Fruit fly (Drosophila melanogaster) whole organism, embryonic: ENCODE data around the gene Rift.

ENCODE experiments used
- CG10543 ChIP-seq: fragments of 200-800 bp; sonication (Bioruptor generic); optimal IDR thresholded peaks from 3 replicates; lab custom pipeline; 2017; ENCODE audit warnings: missing biosample characterization, mild to moderate bottlenecking, missing genetic modification characterization, moderate library complexity
- CG12155 ChIP-seq: fragments of 200-800 bp; sonication (Bioruptor generic); optimal IDR thresholded peaks from 3 replicates; lab custom pipeline; 2016; ENCODE audit warnings: missing biosample characterization, missing genetic modification characterization
- CG12659 ChIP-seq: fragments of 200-800 bp; sonication (Bioruptor generic); optimal IDR thresholded peaks from 3 replicates; lab custom pipeline; 2017; ENCODE audit warnings: mild to moderate bottlenecking, missing biosample characterization, missing genetic modification reagents, missing genetic modification characterization
- CG13287 ChIP-seq: fragments of 200-800 bp; sonication (Bioruptor generic); IDR thresholded peaks from 2 replicates; pipeline ENCODE4 v1.3.6; 2022; ENCODE audit warnings: missing biosample characterization, missing genetic modification characterization; ENCODE audit not compliant: partially characterized antibody
- CG13775 ChIP-seq: fragments of 200-800 bp; sonication (Bioruptor generic); optimal IDR thresholded peaks from 3 replicates; lab custom pipeline; 2017; ENCODE audit warnings: missing biosample characterization, mild to moderate bottlenecking, missing genetic modification characterization
- CG13894 ChIP-seq: fragments of 200-800 bp; sonication (Bioruptor generic); optimal IDR thresholded peaks from 3 replicates; lab custom pipeline; 2018; ENCODE audit warnings: missing biosample characterization, mild to moderate bottlenecking, missing genetic modification characterization, moderate library complexity
- CG14710 ChIP-seq: fragments of 200-800 bp; sonication (Bioruptor generic); optimal IDR thresholded peaks from 3 replicates; lab custom pipeline; 2019; ENCODE audit warnings: missing biosample characterization, mild to moderate bottlenecking, missing genetic modification characterization, moderate library complexity
- CG15479 ChIP-seq: fragments of 200-800 bp; sonication (Bioruptor generic); optimal IDR thresholded peaks from 3 replicates; lab custom pipeline; 2019; ENCODE audit warnings: missing biosample characterization, mild to moderate bottlenecking, missing genetic modification characterization, moderate library complexity
- CG16813 ChIP-seq: fragments of 200-800 bp; sonication (Bioruptor generic); IDR thresholded peaks from 3 replicates; pipeline ENCODE4 v1.3.6; 2022; ENCODE audit warnings: missing biosample characterization, missing genetic modification characterization; ENCODE audit not compliant: partially characterized antibody
- CG17328 ChIP-seq: fragments of 200-800 bp; sonication (Bioruptor generic); IDR thresholded peaks from 2 replicates; pipeline ENCODE4 v1.3.6; 2022; ENCODE audit warnings: missing biosample characterization, missing genetic modification characterization
- CG3407 ChIP-seq: fragments of 200-800 bp; sonication (Bioruptor generic); optimal IDR thresholded peaks from 2 replicates; lab custom pipeline; 2018; ENCODE audit warnings: missing biosample characterization, mild to moderate bottlenecking, missing genetic modification characterization
- Deaf1 ChIP-seq: fragments of 200-800 bp; optimal IDR thresholded peaks from 3 replicates; lab custom pipeline; 2019; ENCODE audit warnings: missing biosample characterization, mild to moderate bottlenecking, missing genetic modification characterization, moderate library complexity
- Dref ChIP-seq: fragments of 200-800 bp; sonication (Bioruptor generic); IDR thresholded peaks from 2 replicates; pipeline ENCODE4 v1.3.6; 2022; ENCODE audit warnings: missing biosample characterization, missing genetic modification characterization
- HLHmδ ChIP-seq: fragments of 200-800 bp; sonication (Bioruptor generic); optimal IDR thresholded peaks from 2 replicates; lab custom pipeline; 2018; ENCODE audit warnings: missing biosample characterization, mild to moderate bottlenecking, missing genetic modification characterization, moderate library complexity
- Hey ChIP-seq: fragments of 200-800 bp; sonication (Bioruptor generic); optimal IDR thresholded peaks from 3 replicates; lab custom pipeline; 2018; ENCODE audit warnings: missing biosample characterization, mild to moderate bottlenecking, missing genetic modification characterization
- Hsf ChIP-seq: fragments of 200-800 bp; sonication (Bioruptor generic); optimal IDR thresholded peaks from 3 replicates; lab custom pipeline; 2016; ENCODE audit warnings: missing biosample characterization, missing genetic modification characterization
- Med ChIP-seq: fragments of 200-800 bp; sonication (Bioruptor generic); peaks from one replicate; lab custom pipeline; 2016; ENCODE audit warnings: missing biosample characterization, missing genetic modification characterization, mild to moderate bottlenecking, inconsistent platforms, moderate library complexity
- Pdp1 ChIP-seq, 2 experiments: fragments of 200-800 bp; sonication (Bioruptor generic); optimal IDR thresholded peaks; 3 replicates each; lab custom pipeline; 2016; ENCODE audit warnings: missing biosample characterization in 2 of 2, missing genetic modification characterization in 2 of 2, mild to moderate bottlenecking in 1 of 2, moderate library complexity in 1 of 2
- Poxn ChIP-seq: fragments of 200-800 bp; sonication (Bioruptor generic); IDR thresholded peaks from 2 replicates; pipeline ENCODE4 v1.3.6; 2022; ENCODE audit warnings: missing biosample characterization, missing genetic modification characterization
- Rfx ChIP-seq: fragments of 200-800 bp; sonication (Bioruptor generic); IDR thresholded peaks from 2 replicates; pipeline ENCODE4 v1.3.6; 2022; ENCODE audit warnings: missing biosample characterization, missing genetic modification characterization
- ato ChIP-seq: fragments of 200-800 bp; sonication (Bioruptor generic); IDR thresholded peaks from 2 replicates; pipeline ENCODE4 v1.3.6; 2022; ENCODE audit warnings: missing biosample characterization, missing genetic modification characterization; ENCODE audit not compliant: partially characterized antibody
- bsh ChIP-seq, 2 experiments: fragments of 200-800 bp; sonication (Bioruptor generic); optimal IDR thresholded peaks; 2 replicates each; lab custom pipeline; 2017 to 2018; ENCODE audit warnings: mild to moderate bottlenecking in 2 of 2, missing biosample characterization in 2 of 2, missing genetic modification characterization in 2 of 2, moderate library complexity in 1 of 2
- corto ChIP-seq: fragments of 200-800 bp; sonication (Bioruptor generic); optimal IDR thresholded peaks from 2 replicates; lab custom pipeline; 2016; ENCODE audit warnings: missing biosample characterization, mild to moderate bottlenecking, missing genetic modification characterization, moderate library complexity
- cwo ChIP-seq: fragments of 200-800 bp; sonication (Bioruptor generic); optimal IDR thresholded peaks from 3 replicates; lab custom pipeline; 2017; ENCODE audit warnings: missing biosample characterization, missing genetic modification characterization, mild to moderate bottlenecking, moderate library complexity, missing genetic modification reagents
- da ChIP-seq: fragments of 200-800 bp; sonication (Bioruptor generic); optimal IDR thresholded peaks from 2 replicates; lab custom pipeline; 2016; ENCODE audit warnings: missing biosample characterization, missing genetic modification characterization
- en ChIP-seq: fragments of 200-800 bp; sonication (Bioruptor generic); optimal IDR thresholded peaks from 2 replicates; lab custom pipeline; 2016; ENCODE audit warnings: missing biosample characterization, missing genetic modification characterization
- grn ChIP-seq: fragments of 200-800 bp; sonication (Bioruptor generic); optimal IDR thresholded peaks from 3 replicates; lab custom pipeline; 2017; ENCODE audit warnings: missing biosample characterization, missing genetic modification characterization
- lbe ChIP-seq: fragments of 200-800 bp; sonication (Bioruptor generic); optimal IDR thresholded peaks from 2 replicates; lab custom pipeline; 2016; ENCODE audit warnings: missing biosample characterization, mild to moderate bottlenecking, missing genetic modification characterization
- nerfin-2 ChIP-seq: fragments of 200-800 bp; sonication (Bioruptor generic); IDR thresholded peaks from 2 replicates; pipeline ENCODE4 v1.3.6; 2022; ENCODE audit warnings: missing biosample characterization, missing genetic modification characterization; ENCODE audit not compliant: partially characterized antibody
- sens ChIP-seq: fragments of 200-800 bp; sonication (Bioruptor generic); peaks from one replicate; lab custom pipeline; 2016; ENCODE audit warnings: missing biosample characterization, missing genetic modification characterization
- slou ChIP-seq: fragments of 200-800 bp; sonication (Bioruptor generic); optimal IDR thresholded peaks from 3 replicates; lab custom pipeline; 2016; ENCODE audit warnings: missing biosample characterization, missing genetic modification characterization
- sna ChIP-seq: fragments of 200-800 bp; sonication (Bioruptor generic); IDR thresholded peaks from 2 replicates; pipeline ENCODE4 v1.3.6; 2022; ENCODE audit warnings: missing biosample characterization, missing genetic modification characterization; ENCODE audit not compliant: partially characterized antibody
- so ChIP-seq: fragments of 200-800 bp; sonication (Bioruptor generic); IDR thresholded peaks from 3 replicates; pipeline ENCODE4 v1.3.6; 2022; ENCODE audit warnings: missing biosample characterization, missing genetic modification characterization
- sqz ChIP-seq: fragments of 200-800 bp; sonication (Bioruptor generic); optimal IDR thresholded peaks from 3 replicates; lab custom pipeline; 2018; ENCODE audit warnings: missing biosample characterization, mild to moderate bottlenecking, missing genetic modification characterization
- sr ChIP-seq: fragments of 200-800 bp; sonication (Bioruptor generic); IDR thresholded peaks from 3 replicates; pipeline ENCODE4 v1.3.6; 2022; ENCODE audit warnings: missing biosample characterization, missing genetic modification characterization
- sug ChIP-seq: fragments of 200-800 bp; optimal IDR thresholded peaks from 2 replicates; lab custom pipeline; 2019; ENCODE audit warnings: missing biosample characterization, mild to moderate bottlenecking, missing genetic modification characterization, moderate library complexity
- tna ChIP-seq: fragments of 200-800 bp; sonication (Bioruptor generic); IDR thresholded peaks from 2 replicates; pipeline ENCODE4 v1.3.6; 2022; ENCODE audit warnings: missing biosample characterization, missing genetic modification characterization; ENCODE audit not compliant: partially characterized antibody
- toy ChIP-seq: fragments of 200-800 bp; sonication (Bioruptor generic); IDR thresholded peaks from 2 replicates; pipeline ENCODE4 v1.3.6; 2022; ENCODE audit warnings: missing biosample characterization, missing genetic modification characterization
- yki ChIP-seq: fragments of >200 bp; optimal IDR thresholded peaks from 3 replicates; lab custom pipeline; 2018
- zen2 ChIP-seq: fragments of 200-800 bp; sonication (Bioruptor generic); IDR thresholded peaks from 3 replicates; pipeline ENCODE4 v1.3.6; 2022; ENCODE audit warnings: missing biosample characterization, missing genetic modification characterization; ENCODE audit not compliant: partially characterized antibody

The Rift gene

DNA sequence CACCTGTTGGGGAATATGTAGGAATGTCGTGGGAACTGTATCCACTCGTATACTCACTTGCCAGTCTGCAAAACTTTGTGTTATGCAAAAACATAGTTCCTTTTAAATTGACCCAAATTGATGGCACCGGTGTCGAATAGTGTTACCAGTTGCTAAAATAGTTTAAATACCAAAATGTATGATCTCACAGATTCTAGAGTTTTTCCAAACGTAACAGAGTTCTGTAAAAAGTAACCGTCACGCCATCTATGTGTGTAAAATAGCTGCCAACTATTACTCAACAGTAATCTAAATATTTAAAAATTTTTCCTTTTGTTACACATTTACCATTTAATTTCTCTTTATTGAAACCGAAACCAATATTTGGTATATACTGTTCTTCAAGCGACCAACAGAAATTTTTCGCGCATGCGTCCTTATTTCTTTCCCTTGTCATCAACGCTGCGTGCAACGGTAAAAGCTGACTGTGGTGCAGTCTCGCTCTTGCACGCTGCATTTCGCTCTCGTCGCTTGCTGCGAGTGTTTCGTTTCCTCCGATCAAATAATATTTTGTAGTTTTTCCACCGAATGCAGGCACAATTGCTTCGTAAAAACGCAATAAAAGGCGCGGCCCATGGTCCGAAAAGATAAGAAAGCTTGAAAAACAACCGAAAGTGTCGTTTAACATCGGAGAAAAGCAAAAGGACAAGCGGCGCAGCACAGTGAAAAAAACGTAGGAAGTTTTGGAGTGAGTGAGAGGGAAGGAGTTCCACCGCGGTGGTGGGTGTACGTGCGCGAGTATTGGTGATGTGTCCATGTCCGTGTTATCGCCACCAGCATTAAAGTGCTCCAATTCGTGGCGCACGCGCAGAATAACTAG is 2.4 kb upstream of the Rift start, which contains the start of the genes FeCH and RhoGAP100F (continued):
- TF ChIP-seq CG3407 (GFP tag; lab: Kevin White, UChicago), result no peak
- no peak for TF ChIP-seq zen2 (GFP tag; lab: Robert Waterston, UW)
- peak; percentile 52 for TF ChIP-seq sqz (GFP tag; lab: Kevin White, UChicago)
- no peak for TF ChIP-seq da
- TF ChIP-seq sens (GFP tag; lab: Kevin White, UChicago), result peak; percentile 29
- no peak for TF ChIP-seq so (GFP tag; lab: Robert Waterston, UW)
- no peak for TF ChIP-seq yki
- TF ChIP-seq CG12155 (GFP tag; lab: Kevin White, UChicago), result peak; percentile 44
- TF ChIP-seq Dref (GFP tag; lab: Robert Waterston, UW), result no peak
- no peak for TF ChIP-seq Hsf
- TF ChIP-seq HLHmδ (GFP tag; lab: Kevin White, UChicago), result no peak
- no peak for TF ChIP-seq sug

DNA sequence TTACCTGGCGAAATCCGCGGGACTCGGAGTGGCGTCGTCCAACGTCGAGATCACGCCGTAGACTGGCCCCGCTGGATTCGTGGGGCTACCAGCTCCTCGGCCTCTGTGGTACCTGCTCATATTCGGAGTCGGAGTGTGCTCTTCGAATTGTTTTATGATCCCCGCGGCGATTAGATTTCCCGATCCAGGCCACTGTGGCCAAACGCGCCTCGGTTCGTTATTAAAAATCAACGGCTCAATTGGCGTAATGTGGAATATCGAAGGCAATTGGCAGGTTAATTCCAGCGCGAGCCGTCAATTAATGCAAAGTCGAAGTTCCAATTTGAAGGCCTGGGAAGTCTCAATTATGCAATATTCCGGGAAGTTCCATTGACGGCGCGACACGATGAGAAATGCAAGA is 364 bp downstream of the Rift start:
- TF ChIP-seq ato (GFP tag; lab: Robert Waterston, UW) (no peak), CG17328 (GFP tag; lab: Robert Waterston, UW) (no peak), nerfin-2 (no peak), CG13287 (GFP tag; lab: Robert Waterston, UW) (no peak), CG16813 (GFP tag; lab: Robert Waterston, UW) (0 out of 3 replicates have a peak, but pooled peaks have one; percentile 38), sens (GFP tag; lab: Kevin White, UChicago) (peak; percentile 75), Deaf1 (tag; lab: Kevin White, UChicago) (peak; percentile 25), sr (GFP tag; lab: Robert Waterston, UW) (0 out of 3 replicates have a peak, but pooled peaks have one; percentile 26), bsh (GFP tag; optimal IDR thresholded peaks at IDR 0.05; lab: Kevin White, UChicago) (no peak), Poxn (no peak), en (GFP tag; lab: Kevin White, UChicago) (no peak), CG10543 (GFP tag; lab: Kevin White, UChicago) (peak; percentile 5), tna (GFP tag; lab: Robert Waterston, UW) (no peak), Hey (tag; lab: Kevin White, UChicago) (no peak), Med (GFP tag; lab: Kevin White, UChicago) (peak; percentile 18), cwo (GFP tag; lab: Kevin White, UChicago) (no peak), Pdp1 (GFP tag; optimal IDR thresholded peaks at IDR 0.05; lab: Kevin White, UChicago) (peak in 1 of 2 experiments; percentile 88), slou (GFP tag; lab: Kevin White, UChicago) (no peak), sna (GFP tag; lab: Robert Waterston, UW) (no peak), CG13894 (tag; lab: Kevin White, UChicago) (peak; percentile 24), lbe (GFP tag; lab: Kevin White, UChicago) (no peak), toy (GFP tag; lab: Robert Waterston, UW) (no peak), CG14710 (tag; lab: Kevin White, UChicago) (no peak), CG15479 (GFP tag; lab: Kevin White, UChicago) (no peak), CG12659 (GFP tag; lab: Kevin White, UChicago) (no peak), corto (GFP tag; lab: Kevin White, UChicago) (no peak), grn (peak; percentile 28), CG13775 (GFP tag; lab: Kevin White, UChicago) (no peak), Rfx (GFP tag; lab: Robert Waterston, UW) (no peak)
